Fruit fly (Drosophila melanogaster) whole organism, embryonic: Measurements from ENCODE around the gene capu.

ENCODE experiments used
- Asciz ChIP-seq: fragments of 200-800 bp; sonication (Bioruptor generic); optimal IDR thresholded peaks from 2 replicates; lab custom pipeline; 2017; ENCODE audit warnings: missing biosample characterization, mild to moderate bottlenecking, missing genetic modification characterization, missing genetic modification reagents
- Atf6 ChIP-seq: fragments of 200-800 bp; sonication (Bioruptor generic); IDR thresholded peaks from 2 replicates; pipeline ENCODE4 v1.3.6; 2022; ENCODE audit warnings: missing biosample characterization, missing genetic modification characterization
- Bteb2 ChIP-seq: fragments of 200-800 bp; sonication (Bioruptor generic); optimal IDR thresholded peaks from 2 replicates; lab custom pipeline; 2016; ENCODE audit warnings: missing biosample characterization, missing genetic modification characterization
- CG10979 ChIP-seq: fragments of 200-800 bp; sonication (Bioruptor generic); optimal IDR thresholded peaks from 2 replicates; lab custom pipeline; 2018; ENCODE audit warnings: missing biosample characterization, mild to moderate bottlenecking, missing genetic modification characterization, moderate library complexity
- CG11247 ChIP-seq: fragments of 200-800 bp; sonication (Bioruptor generic); IDR thresholded peaks from 2 replicates; pipeline ENCODE4 v1.3.6; 2022; ENCODE audit warnings: missing biosample characterization, missing genetic modification characterization
- CG11456 ChIP-seq: fragments of 200-800 bp; sonication (Bioruptor generic); IDR thresholded peaks from 3 replicates; pipeline ENCODE4 v1.3.6; 2022; ENCODE audit warnings: missing biosample characterization, missing genetic modification characterization
- CG11504 ChIP-seq: fragments of 200-800 bp; sonication (Bioruptor generic); optimal IDR thresholded peaks from 3 replicates; lab custom pipeline; 2019; ENCODE audit warnings: missing biosample characterization, mild to moderate bottlenecking, missing genetic modification characterization, moderate library complexity
- CG15479 ChIP-seq: fragments of 200-800 bp; sonication (Bioruptor generic); optimal IDR thresholded peaks from 3 replicates; lab custom pipeline; 2019; ENCODE audit warnings: missing biosample characterization, mild to moderate bottlenecking, missing genetic modification characterization, moderate library complexity
- CG17186 ChIP-seq: fragments of 200-800 bp; sonication (Bioruptor generic); optimal IDR thresholded peaks from 3 replicates; lab custom pipeline; 2017; ENCODE audit warnings: missing biosample characterization, missing genetic modification reagents, missing genetic modification characterization
- CG2889 ChIP-seq: fragments of 200-800 bp; sonication (Bioruptor generic); IDR thresholded peaks from 3 replicates; pipeline ENCODE4 v1.3.6; 2022; ENCODE audit warnings: missing biosample characterization, missing genetic modification characterization
- CG30403 ChIP-seq: fragments of 200-800 bp; sonication (Bioruptor generic); optimal IDR thresholded peaks from 3 replicates; lab custom pipeline; 2016; ENCODE audit warnings: missing biosample characterization, missing genetic modification characterization
- CG31224 ChIP-seq: fragments of 200-800 bp; sonication (Bioruptor generic); IDR thresholded peaks from 2 replicates; pipeline ENCODE4 v1.3.6; 2022; ENCODE audit warnings: missing biosample characterization, missing genetic modification characterization
- CG31388 ChIP-seq: fragments of 200-800 bp; sonication (Bioruptor generic); optimal IDR thresholded peaks from 2 replicates; lab custom pipeline; 2016; ENCODE audit warnings: missing biosample characterization, missing genetic modification characterization
- CG6254 ChIP-seq: fragments of 200-800 bp; sonication (Bioruptor generic); optimal IDR thresholded peaks from 3 replicates; lab custom pipeline; 2017; ENCODE audit warnings: mild to moderate bottlenecking, missing biosample characterization, missing genetic modification reagents, missing genetic modification characterization
- CG6791 ChIP-seq: fragments of 200-800 bp; sonication (Bioruptor generic); IDR thresholded peaks from 3 replicates; pipeline ENCODE4 v1.3.6; 2022; ENCODE audit warnings: missing biosample characterization, missing genetic modification characterization; ENCODE audit not compliant: partially characterized antibody
- CG7786 ChIP-seq: fragments of 200-800 bp; sonication (Bioruptor generic); optimal IDR thresholded peaks from 2 replicates; lab custom pipeline; 2016; ENCODE audit warnings: missing biosample characterization, missing genetic modification characterization
- CTCF ChIP-seq: fragments of 200-800 bp; sonication (Bioruptor generic); optimal IDR thresholded peaks from 2 replicates; lab custom pipeline; 2017; ENCODE audit warnings: missing biosample characterization, mild to moderate bottlenecking, missing genetic modification characterization, moderate library complexity
- CoRest ChIP-seq: fragments of 200-800 bp; sonication (Bioruptor generic); optimal IDR thresholded peaks from 3 replicates; lab custom pipeline; 2018; ENCODE audit warnings: missing biosample characterization, mild to moderate bottlenecking, missing genetic modification characterization, moderate library complexity
- D19A ChIP-seq: fragments of 200-800 bp; optimal IDR thresholded peaks from 3 replicates; lab custom pipeline; 2019; ENCODE audit warnings: missing biosample characterization, mild to moderate bottlenecking, missing genetic modification characterization, moderate library complexity
- Dip3 ChIP-seq: fragments of 200-800 bp; sonication (Bioruptor generic); optimal IDR thresholded peaks from 3 replicates; lab custom pipeline; 2016; ENCODE audit warnings: missing biosample characterization, missing genetic modification characterization
- GATAe ChIP-seq: fragments of 200-800 bp; sonication (Bioruptor generic); conservative IDR thresholded peaks from 2 replicates; pipeline ENCODE4 v1.3.6; 2022; ENCODE audit warnings: missing biosample characterization, missing genetic modification characterization
- Gsc ChIP-seq: fragments of 200-800 bp; sonication (Bioruptor generic); IDR thresholded peaks from 2 replicates; pipeline ENCODE4 v1.3.6; 2022; ENCODE audit warnings: missing biosample characterization, missing genetic modification characterization
- H15 ChIP-seq: fragments of 200-800 bp; sonication (Bioruptor generic); IDR thresholded peaks from 3 replicates; pipeline ENCODE4 v1.3.6; 2022; ENCODE audit warnings: missing biosample characterization, missing genetic modification characterization
- HmgZ ChIP-seq: fragments of 200-800 bp; sonication (Bioruptor generic); optimal IDR thresholded peaks from 2 replicates; lab custom pipeline; 2018; ENCODE audit warnings: missing biosample characterization, mild to moderate bottlenecking, missing genetic modification characterization
- Lhr ChIP-seq: fragments of 200-800 bp; sonication (Bioruptor generic); optimal IDR thresholded peaks from 3 replicates; lab custom pipeline; 2017; ENCODE audit warnings: mild to moderate bottlenecking, missing biosample characterization, missing genetic modification reagents, missing genetic modification characterization
- Neu2 ChIP-seq: fragments of 200-800 bp; sonication (Bioruptor generic); optimal IDR thresholded peaks from 3 replicates; lab custom pipeline; 2016; ENCODE audit warnings: missing biosample characterization, missing genetic modification characterization, borderline replicate concordance
- Sox102F ChIP-seq: fragments of 200-800 bp; sonication (Bioruptor generic); optimal IDR thresholded peaks from 2 replicates; lab custom pipeline; 2018; ENCODE audit warnings: missing biosample characterization, mild to moderate bottlenecking, missing genetic modification characterization, moderate library complexity
- Ssrp ChIP-seq: fragments of 200-800 bp; sonication (Bioruptor generic); optimal IDR thresholded peaks from 2 replicates; lab custom pipeline; 2018; ENCODE audit warnings: missing biosample characterization, mild to moderate bottlenecking, missing genetic modification characterization, moderate library complexity
- Vsx1 ChIP-seq: fragments of 200-800 bp; sonication (Bioruptor generic); optimal IDR thresholded peaks from 2 replicates; lab custom pipeline; 2017; ENCODE audit warnings: missing biosample characterization, mild to moderate bottlenecking, missing genetic modification characterization, missing genetic modification reagents
- bigmax ChIP-seq: fragments of 200-800 bp; sonication (Bioruptor generic); optimal IDR thresholded peaks from 2 replicates; lab custom pipeline; 2018; ENCODE audit warnings: missing biosample characterization, mild to moderate bottlenecking, missing genetic modification characterization
- cas ChIP-seq: fragments of 200-800 bp; sonication (Bioruptor generic); IDR thresholded peaks from 2 replicates; pipeline ENCODE4 v1.3.6; 2022; ENCODE audit warnings: missing biosample characterization, missing genetic modification characterization
- danr ChIP-seq: fragments of 200-800 bp; sonication (Bioruptor generic); IDR thresholded peaks from 2 replicates; pipeline ENCODE4 v1.3.6; 2022; ENCODE audit warnings: missing biosample characterization, missing genetic modification characterization
- dmrt99B ChIP-seq: fragments of 200-800 bp; sonication (Bioruptor generic); optimal IDR thresholded peaks from 2 replicates; lab custom pipeline; 2018; ENCODE audit warnings: missing biosample characterization, mild to moderate bottlenecking, missing genetic modification characterization, moderate library complexity
- fd3F ChIP-seq: fragments of 200-800 bp; sonication (Bioruptor generic); optimal IDR thresholded peaks from 2 replicates; lab custom pipeline; 2018; ENCODE audit warnings: missing biosample characterization, mild to moderate bottlenecking, missing genetic modification characterization, moderate library complexity
- grau ChIP-seq: fragments of 200-800 bp; optimal IDR thresholded peaks from 3 replicates; lab custom pipeline; 2019; ENCODE audit warnings: missing biosample characterization, mild to moderate bottlenecking, missing genetic modification characterization, moderate library complexity
- grn ChIP-seq: fragments of 200-800 bp; sonication (Bioruptor generic); optimal IDR thresholded peaks from 3 replicates; lab custom pipeline; 2017; ENCODE audit warnings: missing biosample characterization, missing genetic modification characterization
- gro ChIP-seq: fragments of 200-800 bp; sonication (Bioruptor generic); optimal IDR thresholded peaks from 2 replicates; lab custom pipeline; 2016; ENCODE audit warnings: missing biosample characterization, missing genetic modification characterization
- hbn ChIP-seq: fragments of 200-800 bp; sonication (Bioruptor generic); IDR thresholded peaks from 2 replicates; pipeline ENCODE4 v1.3.6; 2022; ENCODE audit warnings: missing biosample characterization, missing genetic modification characterization; ENCODE audit not compliant: partially characterized antibody
- hkb ChIP-seq, 2 experiments: fragments of 200-800 bp in 1 of 2; fragments of >200 bp in 1 of 2; sonication (Bioruptor generic) in 1 of 2; IDR thresholded peaks in 1 of 2; optimal IDR thresholded peaks in 1 of 2; 2 replicates each; pipeline versions ENCODE4 v1.3.6 to Lab custom; 2017 to 2022; ENCODE audit warnings: missing biosample characterization in 1 of 2, missing genetic modification characterization in 1 of 2
- lab ChIP-seq: fragments of 200-800 bp; sonication (Bioruptor generic); optimal IDR thresholded peaks from 3 replicates; lab custom pipeline; 2017; ENCODE audit warnings: missing biosample characterization, missing genetic modification characterization, mild to moderate bottlenecking, moderate library complexity, missing genetic modification reagents
- lilli ChIP-seq: fragments of 200-800 bp; sonication (Bioruptor generic); optimal IDR thresholded peaks from 3 replicates; lab custom pipeline; 2016; ENCODE audit warnings: missing biosample characterization, missing genetic modification characterization
- luna ChIP-seq: fragments of 200-800 bp; sonication (Bioruptor generic); optimal IDR thresholded peaks from 2 replicates; lab custom pipeline; 2016; ENCODE audit warnings: missing biosample characterization, missing genetic modification characterization
- prd ChIP-seq, 3 experiments: fragments of >200 bp in 2 of 3; fragments of 200-800 bp in 1 of 3; sonication (Bioruptor generic) in 1 of 3; optimal IDR thresholded peaks in 2 of 3; IDR thresholded peaks in 1 of 3; 2 replicates in 2 of 3; 3 replicates in 1 of 3; pipeline versions ENCODE4 v1.3.6 to Lab custom; 2017 to 2022; ENCODE audit warnings: missing biosample characterization in 1 of 3, missing genetic modification characterization in 1 of 3
- pros ChIP-seq: fragments of 200-800 bp; sonication (Bioruptor generic); optimal IDR thresholded peaks from 3 replicates; lab custom pipeline; 2019; ENCODE audit warnings: missing biosample characterization, mild to moderate bottlenecking, missing genetic modification characterization, moderate library complexity
- run ChIP-seq: fragments of 200-800 bp; sonication (Bioruptor generic); optimal IDR thresholded peaks from 3 replicates; lab custom pipeline; 2018; ENCODE audit warnings: missing biosample characterization, mild to moderate bottlenecking, missing genetic modification characterization
- slp2 ChIP-seq: fragments of 200-800 bp; sonication (Bioruptor generic); optimal IDR thresholded peaks from 2 replicates; lab custom pipeline; 2016; ENCODE audit warnings: missing biosample characterization, missing genetic modification characterization
- zen ChIP-seq: fragments of 200-800 bp; sonication (Bioruptor generic); optimal IDR thresholded peaks from 3 replicates; lab custom pipeline; 2018; ENCODE audit warnings: missing biosample characterization, mild to moderate bottlenecking, missing genetic modification characterization, moderate library complexity

capu gene

DNA sequence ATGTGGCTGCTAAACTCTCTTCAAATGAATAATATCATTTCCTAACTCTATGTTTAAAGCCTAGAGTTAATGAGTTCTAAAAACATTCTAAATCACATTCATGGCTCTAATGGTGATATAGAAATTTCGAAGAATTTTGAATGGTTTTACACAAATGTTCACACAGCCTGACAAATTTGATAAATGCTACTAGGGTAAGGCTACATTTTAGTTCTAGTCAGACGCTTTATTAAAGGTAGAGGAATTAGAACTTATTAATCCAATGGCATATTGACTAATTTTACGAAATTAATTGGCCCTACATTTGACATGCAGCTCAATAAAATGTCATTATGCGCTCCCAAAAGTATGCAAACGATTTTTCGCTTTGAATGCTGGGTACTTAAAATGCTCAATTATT lies 12.8 kb downstream of the capu start:
- TF ChIP-seq Gsc (GFP tag; lab: Robert Waterston, UW) (no peak), CG6254 (GFP tag; lab: Kevin White, UChicago) (no peak), CTCF (peak; percentile 39), fd3F (GFP tag; lab: Kevin White, UChicago) (no peak), CG30403 (GFP tag; lab: Kevin White, UChicago) (no peak), HmgZ (tag; lab: Kevin White, UChicago) (no peak), CG6791 (GFP tag; lab: Robert Waterston, UW) (no peak), prd (optimal IDR thresholded peaks at IDR 0.05; lab: Kevin White, UChicago) (peak in 1 of 2 experiments; percentile 82), prd (GFP tag; IDR thresholded peaks at IDR 0.05; lab: Robert Waterston, UW) (no peak), Dip3 (GFP tag; lab: Kevin White, UChicago) (no peak), CG2889 (GFP tag; lab: Robert Waterston, UW) (no peak), CG11504 (tag; lab: Kevin White, UChicago) (peak; percentile 2), Neu2 (GFP tag; lab: Kevin White, UChicago) (no peak), cas (GFP tag; lab: Robert Waterston, UW) (no peak), luna (GFP tag; lab: Kevin White, UChicago) (no peak), CG31224 (no peak), zen (tag; lab: Kevin White, UChicago) (no peak), grn (GFP tag; lab: Kevin White, UChicago) (no peak), slp2 (GFP tag; lab: Kevin White, UChicago) (no peak), gro (GFP tag; lab: Kevin White, UChicago) (no peak), Bteb2 (GFP tag; lab: Kevin White, UChicago) (no peak), CG17186 (GFP tag; lab: Kevin White, UChicago) (no peak), CG15479 (GFP tag; lab: Kevin White, UChicago) (peak; percentile 18), CoRest (no peak), bigmax (GFP tag; lab: Kevin White, UChicago) (no peak)
- TF ChIP-seq, all 482 proteins: peak for 4

DNA sequence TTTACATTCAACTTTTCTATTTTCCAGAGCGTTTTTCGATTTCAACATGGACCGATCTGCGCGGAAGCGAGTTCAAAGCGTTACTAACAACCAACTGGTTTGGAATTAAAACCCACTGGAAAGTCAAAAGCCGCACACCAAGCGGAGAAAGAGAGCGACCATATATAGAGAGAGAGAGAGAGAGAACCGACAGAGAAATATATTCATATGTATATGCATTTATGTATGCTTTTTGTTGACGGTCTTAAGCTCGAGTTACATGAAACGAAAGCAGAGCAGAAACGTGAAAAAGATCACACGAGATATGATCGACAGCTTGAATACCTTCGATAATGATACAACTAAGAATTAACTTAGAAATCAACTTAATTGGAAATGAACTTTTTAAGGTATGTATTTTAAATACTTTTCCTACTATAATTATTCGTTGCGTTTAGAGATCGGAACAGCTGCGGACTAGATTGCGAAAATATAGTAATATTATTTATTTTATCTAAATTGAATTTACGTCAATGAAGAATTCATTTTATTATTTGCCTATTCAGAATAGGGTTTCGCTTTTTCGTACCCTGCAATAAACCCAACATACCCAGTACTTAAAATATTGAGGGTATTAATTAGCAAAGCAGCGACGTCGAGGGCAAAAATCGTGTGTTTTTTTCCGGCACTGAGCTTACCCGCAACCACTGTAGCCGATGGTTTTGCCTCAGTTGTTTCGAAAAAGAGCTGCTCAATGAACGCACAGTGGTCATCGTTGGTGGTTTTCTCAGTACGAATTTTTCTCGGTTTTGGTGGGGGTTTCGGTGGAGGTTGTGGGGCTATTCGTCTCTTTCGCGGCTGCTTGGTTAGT lies 13.7 kb downstream of the capu start:
- TF ChIP-seq lilli (GFP tag; lab: Kevin White, UChicago) (peak; percentile 4), Vsx1 (GFP tag; lab: Kevin White, UChicago) (peak; percentile 73), danr (no peak), hkb (optimal IDR thresholded peaks at IDR 0.05; lab: Kevin White, UChicago) (no peak), hkb (GFP tag; IDR thresholded peaks at IDR 0.05; lab: Robert Waterston, UW) (peak; percentile 41; the same call in 1 of the 2 replicates), D19A (tag; lab: Kevin White, UChicago) (peak; percentile 35), Asciz (GFP tag; lab: Kevin White, UChicago) (peak; percentile 44), grau (peak; percentile 62), CG31388 (GFP tag; lab: Kevin White, UChicago) (no peak), CG11504 (tag; lab: Kevin White, UChicago) (peak; percentile 77), run (tag; lab: Kevin White, UChicago) (no peak), CG10979 (tag; lab: Kevin White, UChicago) (peak; percentile 67), GATAe (GFP tag; lab: Robert Waterston, UW) (no peak), pros (GFP tag; lab: Kevin White, UChicago) (peak; percentile 3), Atf6 (GFP tag; lab: Robert Waterston, UW) (peak; percentile 33; the same call in 1 of the 2 replicates), dmrt99B (tag; lab: Kevin White, UChicago) (peak; percentile 71), H15 (GFP tag; lab: Robert Waterston, UW) (0 out of 3 replicates have a peak, but pooled peaks have one; percentile 19), Lhr (GFP tag; lab: Kevin White, UChicago) (peak; percentile 32), lab (GFP tag; lab: Kevin White, UChicago) (peak; percentile 17), CG11247 (GFP tag; lab: Robert Waterston, UW) (peak; percentile 35; the same call in 1 of the 2 replicates), Ssrp (tag; lab: Kevin White, UChicago) (peak; percentile 79), hbn (GFP tag; lab: Robert Waterston, UW) (no peak), CG7786 (no peak), Sox102F (peak; percentile 71), CG11456 (GFP tag; lab: Robert Waterston, UW) (0 out of 3 replicates have a peak, but pooled peaks have one; percentile 55)
